Fruit fly (Drosophila melanogaster): Measurements from ENCODE around the gene Pka-C2.

- peak; percentile 63; the same call in 2 of the 3 replicates for TF ChIP-seq CG6163 (GFP tag; IDR thresholded peaks at IDR 0.05)
- TF ChIP-seq svp (GFP tag) = peak; percentile 33
- TF ChIP-seq CG10631 (GFP tag; optimal IDR thresholded peaks at IDR 0.05) = no peak
- TF ChIP-seq fd85E (GFP tag; optimal IDR thresholded peaks at IDR 0.05) = no peak
- TF ChIP-seq CG34406 (GFP tag; optimal IDR thresholded peaks at IDR 0.05) = no peak
- TF ChIP-seq Lpt (GFP tag; optimal IDR thresholded peaks at IDR 0.05) = no peak
- peak; percentile 7 for TF ChIP-seq dsx (GFP tag; optimal IDR thresholded peaks at IDR 0.05; ENCODE audit: poor library complexity, severe bottlenecking)
- no peak for TF ChIP-seq ss (GFP tag; optimal IDR thresholded peaks at IDR 0.05)
- TF ChIP-seq Eip75B (GFP tag; optimal IDR thresholded peaks at IDR 0.05) = no peak
- no peak for TF ChIP-seq salr (GFP tag; optimal IDR thresholded peaks at IDR 0.05)
- no peak for TF ChIP-seq Blimp-1 (GFP tag; optimal IDR thresholded peaks at IDR 0.05)
- TF ChIP-seq CG16779 (tag; optimal IDR thresholded peaks at IDR 0.05) = no peak
- TF ChIP-seq CG8119 (GFP tag; IDR thresholded peaks at IDR 0.05) = 0 out of 3 replicates have a peak, but pooled peaks have one; percentile 20
These were observed 25.4 kb upstream of the Pka-C2 start for dm6 chr3R:30722374-30722773.
